Worm (Caenorhabditis elegans) whole organism, mixed stage, embryonic: ENCODE results near the gene F49E11.7.

Source experiments
- M03D4.4 ChIP-seq: sonication (generic microtip); optimal IDR thresholded peaks from 2 replicates; lab custom pipeline; 2017; ENCODE audit warnings: mild to moderate bottlenecking, missing genetic modification characterization, missing compliant biosample characterization
- bed-3 ChIP-seq: fragments of 200-800 bp; sonication (Bioruptor generic); optimal IDR thresholded peaks from 3 replicates; lab custom pipeline; 2018; ENCODE audit warnings: mild to moderate bottlenecking, missing genetic modification characterization, moderate library complexity, missing compliant biosample characterization
- blmp-1 ChIP-seq: fragments of 150-350 bp; optimal IDR thresholded peaks from 2 replicates; lab custom pipeline; 2014; ENCODE audit warnings: missing biosample characterization, missing genetic modification characterization
- ceh-39 ChIP-seq: fragments of 150-350 bp; optimal IDR thresholded peaks from 2 replicates; lab custom pipeline; 2014; ENCODE audit warnings: missing biosample characterization, missing genetic modification characterization
- ceh-43 ChIP-seq: fragments of 200-800 bp; sonication (Bioruptor generic); optimal IDR thresholded peaks from 2 replicates; lab custom pipeline; 2018; ENCODE audit warnings: mild to moderate bottlenecking, missing genetic modification characterization, moderate library complexity, missing compliant biosample characterization
- ceh-83 ChIP-seq: fragments of 200-800 bp; sonication (Bioruptor generic); optimal IDR thresholded peaks from 2 replicates; lab custom pipeline; 2018; ENCODE audit warnings: mild to moderate bottlenecking, missing genetic modification characterization, missing compliant biosample characterization
- ces-1 ChIP-seq: fragments of 150-350 bp; optimal IDR thresholded peaks from 2 replicates; lab custom pipeline; 2014; ENCODE audit warnings: missing biosample characterization, missing genetic modification reagents, missing genetic modification characterization
- cnd-1 ChIP-seq: fragments of 200-800 bp; sonication (Bioruptor generic); optimal IDR thresholded peaks from 2 replicates; lab custom pipeline; 2018; ENCODE audit warnings: mild to moderate bottlenecking, missing genetic modification characterization, missing compliant biosample characterization
- drap-1 ChIP-seq: fragments of 200-800 bp; sonication (Bioruptor generic); optimal IDR thresholded peaks from 3 replicates; lab custom pipeline; 2018; ENCODE audit warnings: mild to moderate bottlenecking, missing genetic modification characterization, missing compliant biosample characterization
- elt-1 ChIP-seq: sonication (generic microtip); optimal IDR thresholded peaks from 2 replicates; lab custom pipeline; 2017; ENCODE audit warnings: missing genetic modification characterization, mild to moderate bottlenecking, missing compliant biosample characterization, antibody characterized with exemption, moderate library complexity, borderline replicate concordance; ENCODE audit not compliant: insufficient read depth
- elt-3 ChIP-seq: fragments of 150-350 bp; optimal IDR thresholded peaks from 2 replicates; lab custom pipeline; 2014; ENCODE audit warnings: missing biosample characterization, missing genetic modification characterization
- flh-1 ChIP-seq: fragments of 200-800 bp; sonication (Bioruptor generic); optimal IDR thresholded peaks from 2 replicates; lab custom pipeline; 2018; ENCODE audit warnings: mild to moderate bottlenecking, missing genetic modification characterization, moderate library complexity, missing compliant biosample characterization
- ham-2 ChIP-seq: fragments of 200-800 bp; sonication (Bioruptor generic); optimal IDR thresholded peaks from 2 replicates; lab custom pipeline; 2018; ENCODE audit warnings: mild to moderate bottlenecking, missing genetic modification characterization, missing compliant biosample characterization
- hlh-1 ChIP-seq: fragments of 150-350 bp; optimal IDR thresholded peaks from 2 replicates; lab custom pipeline; 2014; ENCODE audit warnings: missing biosample characterization, missing genetic modification reagents, missing genetic modification characterization
- lin-13 ChIP-seq: fragments of 150-350 bp; optimal IDR thresholded peaks from 2 replicates; lab custom pipeline; 2014; ENCODE audit warnings: missing biosample characterization, missing genetic modification characterization
- lin-32 ChIP-seq: fragments of 200-800 bp; sonication (Bioruptor generic); optimal IDR thresholded peaks from 2 replicates; lab custom pipeline; 2018; ENCODE audit warnings: mild to moderate bottlenecking, missing genetic modification characterization, missing compliant biosample characterization
- lsy-2 ChIP-seq: fragments of 150-350 bp; optimal IDR thresholded peaks from 2 replicates; lab custom pipeline; 2014; ENCODE audit warnings: missing biosample characterization, missing genetic modification characterization
- mab-5 ChIP-seq: fragments of 150-350 bp; optimal IDR thresholded peaks from 2 replicates; lab custom pipeline; 2014; ENCODE audit warnings: missing biosample characterization, missing genetic modification characterization
- mep-1 ChIP-seq: fragments of 150-350 bp; optimal IDR thresholded peaks from 2 replicates; lab custom pipeline; 2017; ENCODE audit warnings: missing biosample characterization, missing genetic modification reagents, missing genetic modification characterization, inconsistent platforms
- mls-2 ChIP-seq: sonication (generic microtip); optimal IDR thresholded peaks from 2 replicates; lab custom pipeline; 2016; ENCODE audit warnings: mild to moderate bottlenecking, missing genetic modification characterization, moderate library complexity, missing compliant biosample characterization
- nhr-12 ChIP-seq: fragments of 150-350 bp; optimal IDR thresholded peaks from 2 replicates; lab custom pipeline; 2014; ENCODE audit warnings: missing biosample characterization, missing genetic modification characterization
- nhr-2 ChIP-seq: fragments of 150-350 bp; optimal IDR thresholded peaks from 2 replicates; lab custom pipeline; 2014; ENCODE audit warnings: missing biosample characterization, missing genetic modification characterization
- nhr-237 ChIP-seq: fragments of 150-350 bp; optimal IDR thresholded peaks from 2 replicates; lab custom pipeline; 2014; ENCODE audit warnings: missing biosample characterization, missing genetic modification characterization
- nhr-28 ChIP-seq: fragments of 150-350 bp; optimal IDR thresholded peaks from 2 replicates; lab custom pipeline; 2014; ENCODE audit warnings: missing biosample characterization, missing genetic modification characterization
- nhr-76 ChIP-seq: sonication (generic microtip); optimal IDR thresholded peaks from 2 replicates; lab custom pipeline; 2017; ENCODE audit warnings: missing biosample characterization, missing genetic modification characterization
- pha-4 ChIP-seq: fragments of 150-350 bp; optimal IDR thresholded peaks from 2 replicates; lab custom pipeline; 2018; ENCODE audit warnings: missing biosample characterization, missing genetic modification reagents, missing genetic modification characterization
- sem-2 ChIP-seq: fragments of 200-800 bp; sonication (Bioruptor generic); optimal IDR thresholded peaks from 2 replicates; lab custom pipeline; 2018; ENCODE audit warnings: mild to moderate bottlenecking, missing genetic modification characterization, missing compliant biosample characterization
- snpc-4 ChIP-seq: fragments of 150-350 bp; optimal IDR thresholded peaks from 2 replicates; lab custom pipeline; 2014; ENCODE audit warnings: missing biosample characterization, missing genetic modification characterization
- sptf-1 ChIP-seq: sonication (generic microtip); optimal IDR thresholded peaks from 2 replicates; lab custom pipeline; 2017; ENCODE audit warnings: mild to moderate bottlenecking, missing genetic modification characterization, moderate library complexity, missing compliant biosample characterization
- tbx-8 ChIP-seq: fragments of 200-800 bp; sonication (Bioruptor generic); optimal IDR thresholded peaks from 2 replicates; lab custom pipeline; 2018; ENCODE audit warnings: mild to moderate bottlenecking, missing genetic modification characterization, moderate library complexity, missing compliant biosample characterization
- unc-120 ChIP-seq: sonication (generic microtip); optimal IDR thresholded peaks from 2 replicates; lab custom pipeline; 2017; ENCODE audit warnings: missing genetic modification characterization, missing compliant biosample characterization; ENCODE audit not compliant: poor library complexity, severe bottlenecking
- unc-39 ChIP-seq: fragments of 150-350 bp; optimal IDR thresholded peaks from 2 replicates; lab custom pipeline; 2014; ENCODE audit warnings: missing biosample characterization, missing genetic modification characterization
- unc-62 ChIP-seq: fragments of 150-350 bp; optimal IDR thresholded peaks from 2 replicates; lab custom pipeline; 2014; ENCODE audit warnings: missing biosample characterization, missing genetic modification reagents, missing genetic modification characterization
- zip-8 ChIP-seq: fragments of 150-350 bp; optimal IDR thresholded peaks from 2 replicates; lab custom pipeline; 2014; ENCODE audit warnings: missing biosample characterization, missing genetic modification characterization
- ztf-11 ChIP-seq: fragments of 150-350 bp; optimal IDR thresholded peaks from 2 replicates; lab custom pipeline; 2014; ENCODE audit warnings: missing biosample characterization, missing genetic modification characterization

Gene F49E11.7

ce11 chrIV:13029674-13030466 lies 22.8 kb upstream of the F49E11.7 start:
- TF ChIP-seq unc-62 (GFP tag; lab: Kevin White, UChicago) (peak; percentile 50), pha-4 (tag; lab: Kevin White, UChicago) (no peak), hlh-1 (peak; percentile 18), sptf-1 (tag; lab: Kevin White, UChicago) (peak; percentile 45), nhr-76 (no peak), ceh-39 (tag; lab: Kevin White, UChicago) (peak; percentile 1), ceh-83 (GFP tag; lab: Kevin White, UChicago) (peak; percentile 60), cnd-1 (tag; lab: Kevin White, UChicago) (peak; percentile 93), ces-1 (GFP tag; lab: Kevin White, UChicago) (peak; percentile 46), zip-8 (tag; lab: Kevin White, UChicago) (no peak), blmp-1 (tag; lab: Kevin White, UChicago) (no peak), nhr-237 (tag; lab: Kevin White, UChicago) (no peak), ztf-11 (tag; lab: Kevin White, UChicago) (no peak), mep-1 (no peak), elt-3 (tag; lab: Kevin White, UChicago) (no peak), unc-120 (tag; lab: Kevin White, UChicago) (peak; percentile 48), lin-13 (tag; lab: Kevin White, UChicago) (peak; percentile 22), drap-1 (peak; percentile 40), nhr-12 (tag; lab: Kevin White, UChicago) (peak; percentile 43), nhr-28 (tag; lab: Kevin White, UChicago) (no peak), M03D4.4 (peak; percentile 9), snpc-4 (no peak), ham-2 (GFP tag; lab: Kevin White, UChicago) (peak; percentile 60), unc-39 (tag; lab: Kevin White, UChicago) (no peak), ceh-43 (GFP tag; lab: Kevin White, UChicago) (no peak), elt-1 (no peak), flh-1 (GFP tag; lab: Kevin White, UChicago) (no peak), lsy-2 (no peak), tbx-8 (GFP tag; lab: Kevin White, UChicago) (no peak), nhr-2 (peak; percentile 20), mls-2 (tag; lab: Kevin White, UChicago) (peak; percentile 46), lin-32 (GFP tag; lab: Kevin White, UChicago) (peak; percentile 73), mab-5 (tag; lab: Kevin White, UChicago) (no peak), sem-2 (GFP tag; lab: Kevin White, UChicago) (no peak), bed-3 (GFP tag; lab: Kevin White, UChicago) (no peak)

- no peak for TF ChIP-seq M03D4.4
- TF ChIP-seq hlh-1, result peak; percentile 64
- peak; percentile 56 for TF ChIP-seq cnd-1 (tag; lab: Kevin White, UChicago)
- peak; percentile 4 for TF ChIP-seq sem-2 (GFP tag; lab: Kevin White, UChicago)
These were observed 22.0 kb upstream of the F49E11.7 start for ce11 chrIV:13030467-13031299.

ce11 chrIV:13032153-13032552 lies 20.5 kb upstream of the F49E11.7 start:
- no peak for TF ChIP-seq nhr-2
- no peak for TF ChIP-seq ceh-39 (tag; lab: Kevin White, UChicago)
- no peak for TF ChIP-seq ceh-83 (GFP tag; lab: Kevin White, UChicago)
- TF ChIP-seq elt-1, result no peak
